Fruit fly (Drosophila melanogaster) whole organism, adult: ENCODE results near the gene CG8774.

Experiments used
- CG11617 ChIP-seq: fragments of 200-800 bp; sonication (Bioruptor generic); optimal IDR thresholded peaks from 2 replicates; lab custom pipeline; 2017; ENCODE audit warnings: mild to moderate bottlenecking, missing biosample characterization, missing genetic modification reagents, missing genetic modification characterization
- CG12768 ChIP-seq: fragments of 200-800 bp; sonication (Bioruptor generic); optimal IDR thresholded peaks from 2 replicates; lab custom pipeline; 2017; ENCODE audit warnings: missing biosample characterization, missing genetic modification characterization, mild to moderate bottlenecking, moderate library complexity, missing genetic modification reagents
- CG14711 ChIP-seq: fragments of 200-800 bp; sonication (Bioruptor generic); optimal IDR thresholded peaks from 2 replicates; lab custom pipeline; 2018; ENCODE audit warnings: missing biosample characterization, mild to moderate bottlenecking, missing genetic modification characterization, moderate library complexity
- CG1620 ChIP-seq: fragments of 200-800 bp; sonication (Bioruptor generic); optimal IDR thresholded peaks from 2 replicates; lab custom pipeline; 2016; ENCODE audit warnings: missing biosample characterization, missing genetic modification characterization
- CG33017 ChIP-seq: fragments of 200-800 bp; sonication (Bioruptor generic); optimal IDR thresholded peaks from 2 replicates; lab custom pipeline; 2018; ENCODE audit warnings: missing biosample characterization, mild to moderate bottlenecking, missing genetic modification characterization, moderate library complexity
- CG5204 ChIP-seq: fragments of 200-800 bp; sonication (Bioruptor generic); optimal IDR thresholded peaks from 2 replicates; lab custom pipeline; 2016; ENCODE audit warnings: missing biosample characterization, missing genetic modification characterization
- CG7045 ChIP-seq: fragments of 200-800 bp; sonication (Bioruptor generic); optimal IDR thresholded peaks from 2 replicates; lab custom pipeline; 2017; ENCODE audit warnings: missing biosample characterization, mild to moderate bottlenecking, missing genetic modification characterization
- CG7101 ChIP-seq: fragments of 200-800 bp; sonication (Bioruptor generic); optimal IDR thresholded peaks from 2 replicates; lab custom pipeline; 2018; ENCODE audit warnings: missing biosample characterization, mild to moderate bottlenecking, missing genetic modification characterization, moderate library complexity
- Clk ChIP-seq: fragments of 200-800 bp; sonication (Bioruptor generic); optimal IDR thresholded peaks from 2 replicates; lab custom pipeline; 2017; ENCODE audit warnings: missing biosample characterization, missing genetic modification characterization
- Crg-1 ChIP-seq: fragments of 200-800 bp; sonication (Bioruptor generic); optimal IDR thresholded peaks from 2 replicates; lab custom pipeline; 2016; ENCODE audit warnings: missing biosample characterization, missing genetic modification characterization
- Hr96 ChIP-seq: fragments of 200-800 bp; sonication (Bioruptor generic); optimal IDR thresholded peaks from 2 replicates; lab custom pipeline; 2016; ENCODE audit warnings: missing biosample characterization, missing genetic modification characterization
- Mnt ChIP-seq: fragments of 200-800 bp; sonication (Bioruptor generic); optimal IDR thresholded peaks from 2 replicates; lab custom pipeline; 2016; ENCODE audit warnings: missing biosample characterization, mild to moderate bottlenecking, missing genetic modification characterization
- bab1 ChIP-seq: fragments of 200-800 bp; sonication (Bioruptor generic); optimal IDR thresholded peaks from 3 replicates; lab custom pipeline; 2019; ENCODE audit warnings: missing biosample characterization, mild to moderate bottlenecking, missing genetic modification characterization, moderate library complexity
- cic ChIP-seq: fragments of 200-800 bp; sonication (Bioruptor generic); optimal IDR thresholded peaks from 2 replicates; lab custom pipeline; 2017; ENCODE audit warnings: missing biosample characterization, mild to moderate bottlenecking, missing genetic modification characterization, moderate library complexity
- cnc ChIP-seq, 2 experiments: fragments of >200 bp; optimal IDR thresholded peaks; 2 replicates each; lab custom pipeline; 2017
- kay ChIP-seq: fragments of 200-800 bp; sonication (Bioruptor generic); peaks from one replicate; lab custom pipeline; 2016; ENCODE audit warnings: missing biosample characterization, missing genetic modification characterization, borderline replicate concordance
- ovo ChIP-seq: fragments of 200-800 bp; sonication (Bioruptor generic); optimal IDR thresholded peaks from 2 replicates; lab custom pipeline; 2016; ENCODE audit warnings: missing biosample characterization, missing genetic modification characterization
- pad ChIP-seq: fragments of 200-800 bp; sonication (Bioruptor generic); optimal IDR thresholded peaks from 3 replicates; lab custom pipeline; 2017; ENCODE audit warnings: missing biosample characterization, missing genetic modification characterization, mild to moderate bottlenecking, moderate library complexity, missing genetic modification reagents
- tj ChIP-seq: fragments of 200-800 bp; sonication (Bioruptor generic); optimal IDR thresholded peaks from 3 replicates; lab custom pipeline; 2017; ENCODE audit warnings: missing biosample characterization, mild to moderate bottlenecking, missing genetic modification characterization, moderate library complexity
- toe ChIP-seq: fragments of 200-800 bp; sonication (Bioruptor generic); optimal IDR thresholded peaks from 2 replicates; lab custom pipeline; 2016; ENCODE audit warnings: missing biosample characterization, missing genetic modification characterization

Gene CG8774

dm6 chr3R:13285110-13285509 is 13.5 kb upstream of the CG8774 start:
- no peak for TF ChIP-seq Clk (GFP tag; lab: Kevin White, UChicago)
- TF ChIP-seq cnc (optimal IDR thresholded peaks at IDR 0.05; lab: Kevin White, UChicago), result no peak
- TF ChIP-seq CG33017 (tag; lab: Kevin White, UChicago), result no peak

DNA sequence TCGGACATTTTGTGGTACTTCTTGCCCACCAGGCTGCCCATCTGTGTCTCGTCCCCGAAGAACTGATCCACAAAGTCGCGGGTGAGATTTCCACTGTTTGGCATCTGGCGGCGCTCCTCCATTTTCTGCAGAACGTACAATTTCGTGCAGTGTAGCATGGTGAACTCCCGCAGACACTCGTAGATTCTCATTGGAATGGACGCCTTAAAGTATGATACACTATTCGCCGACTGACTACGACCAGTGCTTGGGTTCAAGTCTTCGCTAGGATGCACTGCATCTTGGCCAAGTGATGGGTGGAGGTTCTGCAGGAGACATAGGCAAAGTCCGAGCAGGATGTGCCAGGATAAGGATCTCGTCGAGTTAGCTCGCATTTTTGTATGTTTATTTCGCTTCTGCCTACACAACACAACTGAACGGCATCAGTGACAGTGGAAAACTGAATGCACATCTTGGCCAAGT is 12.4 kb upstream of the CG8774 start, which contains the start of gene CG15888:
TSS of gene CG15888 (minus strand) at position 412 of the 462 bp plus-strand sequence.
- TF ChIP-seq CG12768 (GFP tag; lab: Kevin White, UChicago), result no peak
- TF ChIP-seq Mnt (GFP tag; lab: Kevin White, UChicago), result no peak
- no peak for TF ChIP-seq pad (GFP tag; lab: Kevin White, UChicago)
- TF ChIP-seq Clk (GFP tag; lab: Kevin White, UChicago), result no peak
- TF ChIP-seq CG1620 (GFP tag; lab: Kevin White, UChicago), result no peak
- TF ChIP-seq CG11617, result no peak
- no peak for TF ChIP-seq toe (GFP tag; lab: Kevin White, UChicago)
- no peak for TF ChIP-seq bab1 (GFP tag; lab: Kevin White, UChicago)
- no peak for TF ChIP-seq tj (GFP tag; lab: Kevin White, UChicago)
- TF ChIP-seq CG7045 (GFP tag; lab: Kevin White, UChicago), result no peak
- no peak for TF ChIP-seq CG33017 (tag; lab: Kevin White, UChicago)
- no peak for TF ChIP-seq cnc (optimal IDR thresholded peaks at IDR 0.05; lab: Kevin White, UChicago)
- TF ChIP-seq Hr96, result no peak
- TF ChIP-seq CG14711, result no peak
- no peak for TF ChIP-seq CG5204 (GFP tag; lab: Kevin White, UChicago)
- no peak for TF ChIP-seq ovo (GFP tag; lab: Kevin White, UChicago)

DNA sequence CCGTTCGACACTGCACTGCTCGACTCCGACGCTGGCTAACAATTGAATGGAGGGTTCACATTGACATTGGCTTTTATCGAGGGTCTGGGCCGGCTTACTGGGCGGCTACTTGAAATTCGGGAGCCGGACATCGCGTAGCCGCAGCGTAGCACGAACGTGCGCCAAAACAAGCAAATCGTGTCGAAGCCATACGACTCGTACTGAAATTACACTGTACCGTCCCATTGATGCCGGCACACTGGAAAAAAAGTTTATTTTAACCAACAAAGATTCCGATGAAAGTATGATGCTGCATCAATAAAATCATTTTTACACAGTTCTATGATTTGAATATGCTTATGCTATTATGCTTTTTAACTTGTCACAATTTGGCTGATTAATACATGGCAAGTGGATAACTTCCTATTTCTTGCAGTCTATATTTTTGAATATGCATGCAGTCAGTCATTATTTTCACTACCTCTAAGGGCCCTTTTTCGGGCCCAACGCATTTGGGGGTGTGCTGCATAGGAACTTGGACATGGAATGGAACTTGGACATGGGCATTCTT is 9.7 kb upstream of the CG8774 start, which contains the start of gene apn:
TSS of gene apn (minus strand) at position 51 of the 550 bp plus-strand sequence.
- TF ChIP-seq toe (GFP tag; lab: Kevin White, UChicago) (no peak), CG33017 (tag; lab: Kevin White, UChicago) (no peak), CG7101 (tag; lab: Kevin White, UChicago) (no peak), CG5204 (GFP tag; lab: Kevin White, UChicago) (no peak), cnc (optimal IDR thresholded peaks at IDR 0.05; lab: Kevin White, UChicago) (no peak), cic (GFP tag; lab: Kevin White, UChicago) (no peak), CG7045 (GFP tag; lab: Kevin White, UChicago) (no peak), ovo (GFP tag; lab: Kevin White, UChicago) (no peak), bab1 (GFP tag; lab: Kevin White, UChicago) (no peak), Clk (GFP tag; lab: Kevin White, UChicago) (no peak), pad (GFP tag; lab: Kevin White, UChicago) (no peak)

DNA sequence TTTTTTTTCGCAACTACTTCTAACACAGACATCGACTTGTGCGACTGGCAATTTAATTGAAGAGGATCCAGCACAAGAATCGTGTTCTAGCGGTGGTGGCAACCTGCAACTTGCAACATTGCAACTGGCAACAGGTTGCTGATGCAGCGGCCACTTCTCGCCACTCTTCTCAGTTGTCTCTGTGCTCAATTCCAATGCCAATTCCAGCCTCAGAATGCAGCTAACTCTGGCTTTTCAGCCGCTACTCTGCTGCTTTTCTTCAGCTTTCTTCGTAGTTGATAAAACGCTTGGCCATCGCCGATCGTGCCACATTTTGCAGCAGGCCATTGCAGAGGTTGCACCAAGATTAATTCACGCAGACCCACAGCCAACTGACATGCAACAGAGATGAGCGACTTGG is 8.2 kb upstream of the CG8774 start, which contains the start of gene Osi22:
TSS of gene Osi22 (plus strand) at position 301 of the 400 bp plus-strand sequence.
- TF ChIP-seq Crg-1 (GFP tag; lab: Kevin White, UChicago) (no peak), tj (GFP tag; lab: Kevin White, UChicago) (no peak), CG11617 (no peak), Mnt (GFP tag; lab: Kevin White, UChicago) (no peak), CG12768 (GFP tag; lab: Kevin White, UChicago) (no peak), CG1620 (GFP tag; lab: Kevin White, UChicago) (no peak), CG33017 (tag; lab: Kevin White, UChicago) (no peak), Hr96 (no peak), Clk (GFP tag; lab: Kevin White, UChicago) (no peak), cic (GFP tag; lab: Kevin White, UChicago) (no peak), ovo (GFP tag; lab: Kevin White, UChicago) (no peak), toe (GFP tag; lab: Kevin White, UChicago) (no peak), kay (GFP tag; lab: Kevin White, UChicago) (no peak), CG5204 (GFP tag; lab: Kevin White, UChicago) (no peak), CG7101 (tag; lab: Kevin White, UChicago) (no peak), cnc (optimal IDR thresholded peaks at IDR 0.05; lab: Kevin White, UChicago) (no peak), CG14711 (no peak), bab1 (GFP tag; lab: Kevin White, UChicago) (no peak)

DNA sequence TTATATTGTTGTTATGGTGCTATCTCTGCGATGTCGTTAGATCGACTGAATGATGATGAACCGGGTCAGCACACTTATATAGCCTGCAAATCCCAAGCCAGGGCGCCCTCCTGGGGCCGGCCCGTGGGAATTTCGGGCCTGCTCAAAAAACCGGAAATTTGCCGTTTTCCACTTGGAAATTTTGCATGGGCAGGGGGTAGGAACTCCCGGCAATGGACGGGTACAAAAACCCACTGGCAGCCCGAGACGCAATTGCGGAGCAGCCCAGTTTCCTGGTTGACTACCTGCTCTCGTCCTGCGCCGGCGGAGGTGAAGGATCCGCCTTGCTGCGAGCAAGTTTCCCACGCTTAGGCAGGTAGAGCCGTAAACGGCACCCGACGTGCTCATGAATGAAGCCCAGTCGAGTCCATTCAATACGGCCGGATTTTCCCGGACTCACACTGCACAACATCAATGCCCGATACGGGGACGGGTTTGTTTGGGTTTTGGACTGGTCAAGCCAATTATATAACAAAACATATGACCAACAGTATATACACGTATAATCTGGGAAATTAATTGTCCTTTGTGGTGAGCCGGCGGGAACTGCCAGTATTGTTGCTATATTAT is 5.3 kb upstream of the CG8774 start, which contains the start of gene wntD:
TSS of gene wntD (minus strand) at position 51 of the 609 bp plus-strand sequence.
- TF ChIP-seq Mnt (GFP tag; lab: Kevin White, UChicago) (no peak), pad (GFP tag; lab: Kevin White, UChicago) (no peak), CG7045 (GFP tag; lab: Kevin White, UChicago) (no peak), kay (GFP tag; lab: Kevin White, UChicago) (no peak), cnc (optimal IDR thresholded peaks at IDR 0.05; lab: Kevin White, UChicago) (no peak), CG14711 (no peak), Clk (GFP tag; lab: Kevin White, UChicago) (no peak), CG5204 (GFP tag; lab: Kevin White, UChicago) (no peak), tj (GFP tag; lab: Kevin White, UChicago) (no peak)

DNA sequence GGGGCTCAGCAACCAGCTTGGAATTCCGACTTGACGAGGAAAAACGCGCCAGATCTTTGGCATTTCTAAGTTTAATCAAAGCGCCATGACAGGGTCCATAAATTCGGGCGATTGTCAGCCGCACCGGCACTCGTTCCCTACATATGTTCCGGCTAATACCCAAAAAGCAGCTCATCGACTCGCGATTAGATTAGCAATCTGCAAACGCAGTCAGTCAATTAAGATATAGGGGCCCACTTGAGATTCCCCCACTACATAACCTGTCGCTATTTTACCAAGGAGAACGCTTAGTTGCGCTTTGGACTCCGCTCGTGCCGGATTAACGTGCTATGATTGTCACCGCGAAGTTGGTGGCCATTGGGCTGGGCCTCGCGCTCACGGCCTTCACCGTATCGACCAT is 4.1 kb upstream of the CG8774 start, which contains the start of gene CG8773:
TSS of gene CG8773 (plus strand) at position 288 of the 400 bp plus-strand sequence.
- TF ChIP-seq Crg-1 (GFP tag; lab: Kevin White, UChicago) (no peak), cic (GFP tag; lab: Kevin White, UChicago) (no peak), Mnt (GFP tag; lab: Kevin White, UChicago) (no peak), CG1620 (GFP tag; lab: Kevin White, UChicago) (no peak), cnc (optimal IDR thresholded peaks at IDR 0.05; lab: Kevin White, UChicago) (no peak), tj (GFP tag; lab: Kevin White, UChicago) (no peak), CG7045 (GFP tag; lab: Kevin White, UChicago) (no peak), toe (GFP tag; lab: Kevin White, UChicago) (no peak)
